Worm (Caenorhabditis elegans) whole organism, early embryonic: ENCODE measurements around the gene clc-19.

Experiments used
- B0310.2 ChIP-seq: sonication (generic microtip); optimal IDR thresholded peaks from 2 replicates; lab custom pipeline; 2016; ENCODE audit warnings: mild to moderate bottlenecking, missing genetic modification characterization, missing compliant biosample characterization
- F13C5.2 ChIP-seq: sonication (generic microtip); optimal IDR thresholded peaks from 2 replicates; lab custom pipeline; 2017; ENCODE audit warnings: mild to moderate bottlenecking, missing genetic modification characterization, inconsistent platforms, missing compliant biosample characterization
- aly-1 ChIP-seq: sonication (generic microtip); optimal IDR thresholded peaks from 2 replicates; lab custom pipeline; 2016; ENCODE audit warnings: missing genetic modification characterization, missing compliant biosample characterization
- ama-1 ChIP-seq: fragments of 150-350 bp; optimal IDR thresholded peaks from 2 replicates; lab custom pipeline; 2014
- ceh-13 ChIP-seq: fragments of 200-800 bp; sonication (Bioruptor generic); optimal IDR thresholded peaks from 2 replicates; lab custom pipeline; 2018; ENCODE audit warnings: mild to moderate bottlenecking, missing genetic modification characterization, missing compliant biosample characterization
- flt-1 ChIP-seq: fragments of 200-800 bp; sonication (Bioruptor generic); IDR thresholded peaks from 2 replicates; pipeline ENCODE4 v1.3.6; 2022; ENCODE audit warnings: missing genetic modification characterization, missing compliant biosample characterization
- hmbx-1 ChIP-seq: sonication (generic microtip); optimal IDR thresholded peaks from 2 replicates; lab custom pipeline; 2016; ENCODE audit warnings: mild to moderate bottlenecking, missing genetic modification characterization, missing compliant biosample characterization
- hmg-4 ChIP-seq: fragments of 200-800 bp; sonication (Bioruptor generic); optimal IDR thresholded peaks from 2 replicates; lab custom pipeline; 2018; ENCODE audit warnings: mild to moderate bottlenecking, missing genetic modification characterization, missing compliant biosample characterization
- hnd-1 ChIP-seq: sonication (generic microtip); optimal IDR thresholded peaks from 2 replicates; lab custom pipeline; 2016; ENCODE audit warnings: missing genetic modification characterization, missing compliant biosample characterization
- pes-1 ChIP-seq: fragments of 200-800 bp; sonication (Bioruptor generic); IDR thresholded peaks from 2 replicates; pipeline ENCODE4 v1.3.6; 2022; ENCODE audit warnings: missing genetic modification reagents, missing genetic modification characterization, missing compliant biosample characterization
- scrt-1 ChIP-seq: fragments of 200-800 bp; sonication (Bioruptor generic); IDR thresholded peaks from 2 replicates; pipeline ENCODE4 v1.3.6; 2022; ENCODE audit warnings: missing genetic modification characterization, missing compliant biosample characterization
- tbx-11 ChIP-seq: fragments of 200-800 bp; sonication (Bioruptor generic); IDR thresholded peaks from 2 replicates; pipeline ENCODE4 v1.3.6; 2022; ENCODE audit warnings: missing genetic modification characterization, missing compliant biosample characterization

DNA sequence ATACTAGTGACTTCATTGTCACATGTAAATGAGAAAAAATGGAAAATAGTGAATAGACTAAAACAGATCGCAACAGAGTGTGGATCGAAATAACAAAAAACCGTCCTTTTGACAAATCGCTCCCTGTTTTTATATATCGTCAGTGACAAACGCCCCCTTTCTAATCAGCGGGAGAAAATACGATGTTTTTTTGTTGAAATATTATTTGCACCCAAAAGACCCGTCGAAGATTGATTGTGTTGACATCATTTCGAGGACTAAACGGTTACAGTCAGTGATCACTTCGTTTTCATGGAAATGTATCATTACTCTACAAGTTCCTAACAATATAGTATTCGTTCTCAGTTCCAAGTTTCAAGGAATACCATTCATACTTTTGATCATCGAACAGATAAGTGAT, 33.9 kb downstream of the clc-19 start, which contains the start of gene dos-3:
- TF ChIP-seq hmbx-1, result no peak
- no peak for TF ChIP-seq ama-1 (lab: Kevin White, UChicago)
- no peak for TF ChIP-seq F13C5.2
- no peak for TF ChIP-seq hnd-1 (tag; lab: Kevin White, UChicago)
- no peak for TF ChIP-seq flt-1
- no peak for TF ChIP-seq ceh-13
- no peak for TF ChIP-seq tbx-11 (GFP tag; lab: Robert Waterston, UW)
- TF ChIP-seq scrt-1, result no peak
- TF ChIP-seq aly-1 (tag; lab: Kevin White, UChicago), result no peak
- no peak for TF ChIP-seq pes-1 (GFP tag; lab: Robert Waterston, UW)
- no peak for TF ChIP-seq B0310.2 (tag; lab: Kevin White, UChicago)
- no peak for TF ChIP-seq hmg-4 (GFP tag; lab: Kevin White, UChicago)
